Worm (Caenorhabditis elegans) whole organism, midembryonic: ENCODE data around the gene srz-23.

Experiments
- T22C8.4 ChIP-seq: fragments of 200-800 bp; sonication (Bioruptor generic); IDR thresholded peaks from 2 replicates; pipeline ENCODE4 v1.3.6; 2022; ENCODE audit warnings: missing genetic modification characterization, missing compliant biosample characterization
- cog-1 ChIP-seq: sonication (generic microtip); optimal IDR thresholded peaks from 2 replicates; lab custom pipeline; 2016; ENCODE audit warnings: missing genetic modification characterization, missing compliant biosample characterization
- flt-1 ChIP-seq: fragments of 200-800 bp; sonication (Bioruptor generic); IDR thresholded peaks from 2 replicates; pipeline ENCODE4 v1.3.6; 2022; ENCODE audit warnings: missing genetic modification characterization, missing compliant biosample characterization
- klf-2 ChIP-seq: fragments of 200-800 bp; sonication (Bioruptor generic); conservative IDR thresholded peaks from 2 replicates; pipeline ENCODE4 v1.3.6; 2022; ENCODE audit warnings: missing genetic modification reagents, missing genetic modification characterization, missing compliant biosample characterization
- med-1 ChIP-seq: sonication (generic microtip); optimal IDR thresholded peaks from 2 replicates; lab custom pipeline; 2017; ENCODE audit warnings: missing genetic modification characterization, mild to moderate bottlenecking, missing compliant biosample characterization, antibody characterized with exemption, missing genetic modification reagents; ENCODE audit not compliant: insufficient read depth
- ref-1 ChIP-seq: fragments of 200-800 bp; sonication (Bioruptor generic); conservative IDR thresholded peaks from 2 replicates; pipeline ENCODE4 v1.3.6; 2022; ENCODE audit warnings: missing genetic modification reagents, missing genetic modification characterization, missing compliant biosample characterization
- tab-1 ChIP-seq: fragments of 200-800 bp; sonication (Bioruptor generic); IDR thresholded peaks from 2 replicates; pipeline ENCODE4 v1.3.6; 2022; ENCODE audit warnings: missing genetic modification characterization, missing compliant biosample characterization
- ztf-23 ChIP-seq: fragments of 200-800 bp; sonication (Bioruptor generic); IDR thresholded peaks from 2 replicates; pipeline ENCODE4 v1.3.6; 2022; ENCODE audit warnings: missing genetic modification reagents, missing genetic modification characterization, missing compliant biosample characterization
- ztf-29 ChIP-seq: fragments of 200-800 bp; sonication (Bioruptor generic); IDR thresholded peaks from 2 replicates; pipeline ENCODE4 v1.3.6; 2022; ENCODE audit warnings: missing genetic modification reagents, missing genetic modification characterization, missing compliant biosample characterization

Gene srz-23

ce11 chrIV:3467751-3468150, 14.3 kb downstream of the srz-23 start:
- TF ChIP-seq flt-1 (GFP tag; lab: Robert Waterston, UW) (no peak), klf-2 (GFP tag; lab: Robert Waterston, UW) (no peak), ztf-23 (no peak), cog-1 (tag; lab: Kevin White, UChicago) (no peak), ztf-29 (GFP tag; lab: Robert Waterston, UW) (no peak), tab-1 (no peak), T22C8.4 (GFP tag; lab: Robert Waterston, UW) (no peak), med-1 (GFP tag; lab: Kevin White, UChicago) (no peak), ref-1 (no peak)

- TF ChIP-seq med-1 (GFP tag; lab: Kevin White, UChicago) (no peak), T22C8.4 (GFP tag; lab: Robert Waterston, UW) (no peak), ztf-23 (no peak), tab-1 (no peak), klf-2 (GFP tag; lab: Robert Waterston, UW) (no peak), ztf-29 (GFP tag; lab: Robert Waterston, UW) (no peak), ref-1 (no peak), flt-1 (GFP tag; lab: Robert Waterston, UW) (no peak), cog-1 (tag; lab: Kevin White, UChicago) (no peak)
Measured at ce11 chrIV:3469742-3470141, 16.3 kb downstream of the srz-23 start, which contains the start of gene F58E2.2. TSS of gene F58E2.2 (plus strand) at chrIV:3470042.

ce11 chrIV:3477124-3477523, 23.7 kb downstream of the srz-23 start, which contains the start of gene srz-69:
TSS of gene srz-69 (minus strand) at chrIV:3477224.
- TF ChIP-seq med-1 (GFP tag; lab: Kevin White, UChicago) (no peak), T22C8.4 (GFP tag; lab: Robert Waterston, UW) (no peak), ztf-23 (no peak), cog-1 (tag; lab: Kevin White, UChicago) (no peak), ref-1 (no peak), tab-1 (no peak), klf-2 (GFP tag; lab: Robert Waterston, UW) (no peak), flt-1 (GFP tag; lab: Robert Waterston, UW) (no peak), ztf-29 (GFP tag; lab: Robert Waterston, UW) (no peak)

- TF ChIP-seq ztf-23 = no peak
- TF ChIP-seq tab-1 = no peak
- TF ChIP-seq klf-2 (GFP tag; lab: Robert Waterston, UW) = no peak
- no peak for TF ChIP-seq flt-1 (GFP tag; lab: Robert Waterston, UW)
- TF ChIP-seq med-1 (GFP tag; lab: Kevin White, UChicago) = no peak
- TF ChIP-seq ztf-29 (GFP tag; lab: Robert Waterston, UW) = no peak
- no peak for TF ChIP-seq cog-1 (tag; lab: Kevin White, UChicago)
Measured at ce11 chrIV:3478911-3479385, 25.5 kb downstream of the srz-23 start, which contains the start of the genes srz-70 and C09G12.5. TSS of gene srz-70 (minus strand) at chrIV:3479011. TSS of gene C09G12.5 (plus strand) at chrIV:3479335.

- TF ChIP-seq cog-1 (tag; lab: Kevin White, UChicago) (no peak), klf-2 (GFP tag; lab: Robert Waterston, UW) (no peak), tab-1 (no peak), ztf-23 (no peak), T22C8.4 (GFP tag; lab: Robert Waterston, UW) (no peak), med-1 (GFP tag; lab: Kevin White, UChicago) (no peak), ztf-29 (GFP tag; lab: Robert Waterston, UW) (no peak), ref-1 (no peak), flt-1 (GFP tag; lab: Robert Waterston, UW) (no peak)
Measured at ce11 chrIV:3481760-3482159, 28.4 kb downstream of the srz-23 start, which contains the start of gene srz-37. TSS of gene srz-37 (minus strand) at chrIV:3481860.

ce11 chrIV:3482195-3482959, 29.0 kb downstream of the srz-23 start, which contains the start of gene srz-82:
TSS of gene srz-82 (plus strand) at chrIV:3482895.
- TF ChIP-seq flt-1 (GFP tag; lab: Robert Waterston, UW) (no peak), klf-2 (GFP tag; lab: Robert Waterston, UW) (no peak), tab-1 (no peak), med-1 (GFP tag; lab: Kevin White, UChicago) (no peak), cog-1 (tag; lab: Kevin White, UChicago) (no peak), ztf-23 (0 out of 2 replicates have a peak, but pooled peaks have one; percentile 24), ztf-29 (GFP tag; lab: Robert Waterston, UW) (no peak)

ce11 chrIV:3491477-3491876, 38.1 kb downstream of the srz-23 start, which contains the start of gene srz-78:
TSS of gene srz-78 (plus strand) at chrIV:3491777.
- TF ChIP-seq tab-1 (no peak), ref-1 (no peak), klf-2 (GFP tag; lab: Robert Waterston, UW) (no peak), flt-1 (GFP tag; lab: Robert Waterston, UW) (no peak), med-1 (GFP tag; lab: Kevin White, UChicago) (no peak), T22C8.4 (GFP tag; lab: Robert Waterston, UW) (no peak), cog-1 (tag; lab: Kevin White, UChicago) (no peak), ztf-29 (GFP tag; lab: Robert Waterston, UW) (no peak), ztf-23 (no peak)

- TF ChIP-seq ref-1 (no peak), flt-1 (GFP tag; lab: Robert Waterston, UW) (no peak), med-1 (GFP tag; lab: Kevin White, UChicago) (no peak), klf-2 (GFP tag; lab: Robert Waterston, UW) (no peak), cog-1 (tag; lab: Kevin White, UChicago) (no peak), ztf-23 (no peak), T22C8.4 (GFP tag; lab: Robert Waterston, UW) (no peak), ztf-29 (GFP tag; lab: Robert Waterston, UW) (no peak)
Measured at ce11 chrIV:3493310-3493709, 39.9 kb downstream of the srz-23 start, which contains the start of gene srz-79. TSS of gene srz-79 (plus strand) at chrIV:3493610.

- no peak for TF ChIP-seq klf-2 (GFP tag; lab: Robert Waterston, UW)
- no peak for TF ChIP-seq ztf-23
- no peak for TF ChIP-seq med-1 (GFP tag; lab: Kevin White, UChicago)
- TF ChIP-seq tab-1 = no peak
- TF ChIP-seq flt-1 (GFP tag; lab: Robert Waterston, UW) = no peak
Measured at ce11 chrIV:3496358-3496757, 43.0 kb downstream of the srz-23 start, which contains the start of gene C09G12.17. TSS of gene C09G12.17 (minus strand) at chrIV:3496458.
